Fruit fly (Drosophila melanogaster) ovary, adult (tissue): ENCODE results near the gene CG7320.

ENCODE experiments used
- CG17801 ChIP-seq: fragments of 200-800 bp; optimal IDR thresholded peaks from 2 replicates; lab custom pipeline; 2019; ENCODE audit warnings: missing biosample characterization, mild to moderate bottlenecking, missing genetic modification characterization, moderate library complexity; ENCODE audit not compliant: partially characterized antibody

CG7320 gene

DNA sequence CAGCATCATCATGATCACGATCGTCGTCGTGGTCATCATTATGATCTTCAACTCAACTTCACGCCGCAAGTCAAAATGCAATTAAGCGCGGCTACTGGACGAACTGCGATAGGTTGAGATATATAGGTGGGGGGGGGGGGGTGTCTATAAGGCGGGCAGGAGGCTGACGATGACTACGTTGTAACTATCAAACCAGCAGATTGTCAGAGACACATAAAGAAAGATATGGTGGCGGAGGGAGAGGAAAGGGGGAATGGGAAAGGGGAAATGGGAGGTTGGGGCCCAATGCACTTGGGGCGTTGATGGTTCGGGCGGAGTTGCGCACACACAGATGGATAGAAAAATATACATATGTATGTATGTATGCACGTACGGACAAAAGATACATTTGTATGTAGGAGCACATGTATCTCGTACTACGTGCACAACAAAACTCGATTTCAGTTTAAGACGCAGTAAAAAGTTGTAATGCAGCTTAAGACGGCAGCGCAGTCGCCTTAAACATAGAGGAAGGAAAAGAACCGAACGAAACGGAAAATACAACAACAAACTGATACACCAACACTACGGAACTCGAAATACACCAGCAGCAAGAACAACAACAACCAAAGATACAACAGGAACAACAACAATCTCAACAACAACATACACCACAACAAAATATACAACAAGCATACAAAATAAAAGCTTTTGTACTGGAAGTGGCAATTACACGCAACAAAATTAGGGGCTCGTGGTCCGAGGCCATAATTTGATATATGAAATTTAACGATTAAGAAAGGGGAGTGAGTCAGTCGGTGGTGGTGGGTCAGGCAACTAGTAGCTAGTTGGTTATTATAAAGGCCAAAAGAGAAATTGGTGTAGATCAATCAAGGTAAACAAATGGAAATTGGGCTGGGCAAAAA is 38.0 kb downstream of the CG7320 start:
- TF ChIP-seq CG17801 (GFP tag; lab: Kevin White, UChicago): no peak

- no peak for TF ChIP-seq CG17801 (GFP tag; lab: Kevin White, UChicago)
Observed at dm6 chr3L:18240348-18240812, 39.1 kb downstream of the CG7320 start.

dm6 chr3L:18240986-18241625 is 39.8 kb downstream of the CG7320 start:
- no peak for TF ChIP-seq CG17801 (GFP tag; lab: Kevin White, UChicago)

DNA sequence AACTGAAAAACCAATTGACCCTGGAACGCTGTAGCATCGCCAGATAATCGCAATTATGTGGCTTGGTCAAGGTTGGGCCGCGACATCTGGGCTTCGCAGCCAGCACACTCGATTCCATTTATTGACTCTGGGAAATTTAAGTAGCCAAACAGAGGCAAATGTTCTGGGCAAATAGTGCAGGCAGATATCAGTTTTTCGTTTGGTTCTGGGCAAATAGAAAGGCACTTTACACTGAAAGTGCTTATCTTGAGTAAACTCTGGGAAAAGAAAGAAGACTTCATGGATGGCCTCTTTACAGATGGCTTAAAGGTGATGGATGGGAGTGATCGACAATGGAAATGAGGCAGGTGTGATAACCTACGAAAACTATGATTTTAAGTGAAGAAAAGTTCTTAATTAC is 40.8 kb downstream of the CG7320 start:
- no peak for TF ChIP-seq CG17801 (GFP tag; lab: Kevin White, UChicago)

DNA sequence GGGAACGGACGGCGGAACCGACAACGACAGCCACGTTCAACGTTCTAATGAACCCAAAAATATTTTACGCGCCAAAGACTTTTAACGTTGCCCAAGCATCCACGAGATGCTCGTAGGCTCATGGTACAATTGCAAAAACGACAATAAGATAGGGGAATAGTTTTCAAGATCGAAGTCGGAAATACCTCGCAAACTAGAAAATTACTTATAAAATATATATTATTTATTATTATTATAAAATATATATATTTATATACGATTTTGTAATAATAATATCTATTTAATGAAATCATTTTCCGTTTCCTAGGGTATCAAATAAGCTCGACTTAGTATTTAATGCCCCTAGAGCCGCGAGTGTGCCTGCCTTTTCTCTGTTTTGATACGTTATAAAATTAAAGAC is 41.9 kb downstream of the CG7320 start:
- TF ChIP-seq CG17801 (GFP tag; lab: Kevin White, UChicago): no peak

DNA sequence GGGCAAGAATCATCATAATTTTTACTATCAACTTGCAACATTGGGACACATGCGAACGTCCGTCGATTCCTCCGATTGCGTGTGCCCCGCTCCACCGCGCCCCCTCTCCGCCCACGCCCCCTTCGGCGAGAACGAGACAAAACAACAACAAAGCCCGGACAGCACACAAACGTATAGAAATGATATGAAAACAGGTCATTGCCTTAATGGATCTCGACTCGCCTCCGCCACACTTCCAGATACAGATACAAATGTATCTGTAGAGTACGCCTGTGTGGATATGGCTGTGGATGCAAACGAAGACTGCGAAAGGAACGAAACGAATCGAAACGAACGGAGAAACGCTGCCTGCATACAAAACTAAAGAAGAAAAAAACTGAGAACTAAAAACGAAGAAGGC is 42.4 kb downstream of the CG7320 start:
- TF ChIP-seq CG17801 (GFP tag; lab: Kevin White, UChicago): no peak

DNA sequence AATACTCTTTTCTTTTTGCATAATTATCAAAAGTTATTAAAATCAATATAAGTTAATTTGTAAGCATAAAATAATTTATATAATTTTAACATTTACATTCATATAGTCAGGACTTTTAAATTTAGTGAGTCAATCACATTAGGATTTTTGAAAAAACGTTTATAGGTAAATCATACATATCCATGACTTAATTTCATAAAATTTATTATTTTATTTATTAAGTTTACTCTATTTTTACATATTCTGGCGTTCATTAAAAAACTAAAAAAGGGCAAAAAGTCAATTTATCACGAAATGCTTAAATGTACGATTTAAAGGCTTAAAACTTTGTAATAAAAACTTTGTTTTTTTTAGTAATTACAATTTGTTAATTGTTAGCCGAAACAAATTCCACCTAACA is 42.9 kb downstream of the CG7320 start:
- TF ChIP-seq CG17801 (GFP tag; lab: Kevin White, UChicago): no peak

- no peak for TF ChIP-seq CG17801 (GFP tag; lab: Kevin White, UChicago)
Observed at dm6 chr3L:18244982-18245708, 43.9 kb downstream of the CG7320 start.

DNA sequence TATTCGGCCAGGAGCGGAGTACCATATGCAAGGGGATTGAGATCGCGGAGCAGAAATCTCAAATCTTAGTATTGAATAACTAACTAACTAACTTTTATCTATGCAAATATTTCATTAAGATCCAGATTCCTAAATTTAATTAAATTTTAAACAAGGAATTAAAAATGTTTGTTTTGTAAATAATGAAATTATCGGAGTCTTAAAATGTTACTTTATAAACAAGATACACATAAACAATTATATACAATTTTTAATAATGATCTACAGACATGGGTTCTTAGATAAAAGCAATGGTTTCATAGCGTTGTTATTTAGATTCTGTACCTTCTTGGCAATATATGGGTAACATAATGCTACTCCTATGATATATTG is 44.4 kb downstream of the CG7320 start:
- no peak for TF ChIP-seq CG17801 (GFP tag; lab: Kevin White, UChicago)

DNA sequence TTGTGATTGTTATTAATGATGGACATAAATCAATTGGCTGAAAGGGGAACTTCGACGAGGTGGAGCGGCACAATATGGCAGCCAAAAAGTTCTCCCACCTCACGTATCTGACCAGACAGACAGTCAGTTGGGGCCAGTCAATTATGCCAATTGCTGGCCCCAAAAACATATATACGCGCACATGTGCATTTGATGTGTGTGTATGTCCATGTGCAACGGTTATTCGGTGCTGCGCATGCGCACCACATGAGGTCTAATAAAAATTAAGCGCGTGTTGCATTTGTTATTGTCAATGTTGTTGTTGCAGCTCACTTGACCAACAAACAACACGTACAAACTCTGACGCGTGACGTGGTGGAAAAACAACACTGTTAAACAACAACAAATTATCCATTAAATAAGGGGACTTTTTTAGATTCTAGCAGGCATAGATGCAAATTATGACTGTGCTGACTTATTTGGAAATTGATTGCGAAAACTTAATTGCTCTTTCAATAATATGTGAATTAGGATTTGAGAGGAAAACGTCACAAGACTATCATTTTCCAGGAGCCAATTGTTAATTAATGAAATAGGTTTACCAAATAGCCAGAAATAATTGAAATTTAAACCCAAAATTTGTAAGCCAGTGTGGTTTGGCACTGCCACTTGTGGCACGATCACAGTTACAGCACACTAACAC is 47.0 kb downstream of the CG7320 start:
- TF ChIP-seq CG17801 (GFP tag; lab: Kevin White, UChicago): no peak

dm6 chr3L:18248815-18249214 is 47.5 kb downstream of the CG7320 start:
- TF ChIP-seq CG17801 (GFP tag; lab: Kevin White, UChicago): no peak

dm6 chr3L:18250652-18251051 is 49.4 kb downstream of the CG7320 start:
- no peak for TF ChIP-seq CG17801 (GFP tag; lab: Kevin White, UChicago)

DNA sequence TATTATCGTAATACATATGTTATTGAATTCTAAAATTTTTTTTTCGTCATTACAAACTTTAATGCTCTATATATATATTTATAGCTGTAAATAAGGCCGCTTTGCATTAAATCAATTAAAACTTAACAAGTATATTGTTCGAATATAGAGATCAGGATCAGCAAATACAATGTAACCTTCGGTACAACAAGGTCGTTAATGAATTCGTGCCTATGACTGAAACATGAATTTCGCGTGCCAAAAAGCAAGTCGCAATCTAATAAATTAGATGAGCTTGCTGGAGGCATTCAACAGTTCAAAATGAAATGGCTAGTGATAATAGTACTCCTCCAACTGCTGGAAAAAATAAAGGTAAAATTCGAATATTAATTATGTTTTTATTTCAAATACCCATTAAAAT is 50.5 kb downstream of the CG7320 start, which contains the start of gene CheA75a:
Gene CheA75a (plus strand): TSS at position 301 of the 400 bp plus-strand sequence.
- TF ChIP-seq CG17801 (GFP tag; lab: Kevin White, UChicago): no peak
